Worm (Caenorhabditis elegans) whole organism, midembryonic: ENCODE measurements around the gene fpn-1.2.

Experiments
- cog-1 ChIP-seq: sonication (generic microtip); optimal IDR thresholded peaks from 2 replicates; lab custom pipeline; 2016; ENCODE audit warnings: missing genetic modification characterization, missing compliant biosample characterization
- flt-1 ChIP-seq: fragments of 200-800 bp; sonication (Bioruptor generic); IDR thresholded peaks from 2 replicates; pipeline ENCODE4 v1.3.6; 2022; ENCODE audit warnings: missing genetic modification characterization, missing compliant biosample characterization
- ref-1 ChIP-seq: fragments of 200-800 bp; sonication (Bioruptor generic); conservative IDR thresholded peaks from 2 replicates; pipeline ENCODE4 v1.3.6; 2022; ENCODE audit warnings: missing genetic modification reagents, missing genetic modification characterization, missing compliant biosample characterization
- tab-1 ChIP-seq: fragments of 200-800 bp; sonication (Bioruptor generic); IDR thresholded peaks from 2 replicates; pipeline ENCODE4 v1.3.6; 2022; ENCODE audit warnings: missing genetic modification characterization, missing compliant biosample characterization
- ztf-23 ChIP-seq: fragments of 200-800 bp; sonication (Bioruptor generic); IDR thresholded peaks from 2 replicates; pipeline ENCODE4 v1.3.6; 2022; ENCODE audit warnings: missing genetic modification reagents, missing genetic modification characterization, missing compliant biosample characterization

ce11 chrV:1511537-1511936, 47.0 kb upstream of the fpn-1.2 start, which contains the start of gene nhr-260:
- TF ChIP-seq ztf-23 (GFP tag; lab: Robert Waterston, UW) (no peak), flt-1 (GFP tag; lab: Robert Waterston, UW) (no peak), cog-1 (tag; lab: Kevin White, UChicago) (no peak), tab-1 (GFP tag; lab: Robert Waterston, UW) (no peak), ref-1 (GFP tag; lab: Robert Waterston, UW) (no peak)
